Fruit fly (Drosophila melanogaster) S2 (cell line): ENCODE results near the gene CG32022.

Experiments used
- CG8478 ChIP-seq: fragments of >200 bp; optimal IDR thresholded peaks from 2 replicates; lab custom pipeline; 2018
- CTCF ChIP-seq, 2 experiments: fragments of >200 bp; optimal IDR thresholded peaks; 2 replicates each; lab custom pipeline; 2018

DNA sequence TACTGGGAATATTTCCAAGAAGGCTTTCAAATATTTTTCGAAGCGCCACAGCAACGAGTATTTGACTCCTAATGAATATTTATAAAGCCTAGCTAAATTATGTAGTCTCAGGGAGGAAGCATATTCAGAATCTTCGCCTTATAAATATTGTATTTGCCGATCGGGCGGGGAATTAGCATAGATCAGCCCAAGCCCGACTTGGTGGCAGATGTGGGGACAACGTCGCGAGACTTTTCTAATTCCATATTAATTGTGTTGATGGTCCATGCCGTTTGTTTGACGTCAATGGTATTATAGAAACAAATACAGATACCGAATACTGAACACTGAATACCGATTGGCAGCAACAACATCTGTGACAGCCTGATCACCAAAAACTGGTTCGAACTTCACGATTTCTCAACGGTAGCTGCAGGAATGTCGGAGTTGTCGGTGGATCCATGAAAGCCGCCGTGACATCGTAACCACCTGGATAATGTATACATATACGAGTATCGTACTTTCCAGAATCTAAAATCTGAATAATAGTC lies 17.3 kb downstream of the CG32022 start:
- TF ChIP-seq CTCF (optimal IDR thresholded peaks at IDR 0.05; lab: Kevin White, UChicago) (no peak), CG8478 (lab: Kevin White, UChicago) (no peak)
